Fruit fly (Drosophila melanogaster): ENCODE measurements around the gene Qsox3.

Gene Qsox3

DNA sequence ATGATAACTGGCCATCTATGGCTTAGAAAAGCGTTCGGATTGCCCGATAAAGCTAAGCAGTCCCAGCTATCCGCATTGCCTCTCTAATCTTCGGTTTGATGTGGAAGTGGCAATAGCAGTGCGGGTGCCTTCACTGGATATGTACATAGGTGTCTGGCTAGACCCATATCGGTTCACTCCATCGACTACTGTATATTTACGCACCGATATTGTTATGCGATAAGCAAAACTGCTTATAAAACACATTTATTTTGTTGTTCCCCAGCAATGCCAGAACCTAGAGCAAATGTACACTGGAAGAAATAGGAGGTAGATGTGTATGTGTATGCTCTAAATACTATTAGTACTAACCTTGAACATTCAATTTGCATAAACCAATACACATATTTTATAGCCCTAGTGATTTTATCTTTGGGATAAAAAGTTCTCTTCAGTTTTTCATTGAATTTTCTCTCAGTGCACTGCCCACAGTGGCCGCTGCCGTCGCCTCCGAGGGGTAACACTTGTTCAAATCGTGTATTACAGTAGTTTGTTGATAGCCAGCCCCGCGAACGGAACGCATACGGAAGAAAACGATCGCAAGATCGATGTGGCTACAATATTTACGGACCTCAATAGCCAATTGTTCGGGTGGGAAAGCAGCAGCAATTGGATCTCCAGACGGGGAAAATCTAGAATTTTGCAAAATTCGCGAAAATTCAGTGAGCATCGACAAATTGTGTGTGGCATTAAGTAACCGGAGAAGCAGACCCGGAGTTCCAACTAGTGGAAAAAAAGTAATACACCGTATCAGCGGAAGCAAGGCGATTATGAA, 41.3 kb upstream of the Qsox3 start, which contains the start of gene CG31431 (continued):
- TF ChIP-seq CG15601 (tag; optimal IDR thresholded peaks at IDR 0.05) (peak; percentile 90), CG6689 (GFP tag; IDR thresholded peaks at IDR 0.05) (peak; percentile 97), CG30020 (tag; optimal IDR thresholded peaks at IDR 0.05) (peak; percentile 77), dmrt99B (tag; optimal IDR thresholded peaks at IDR 0.05) (peak; percentile 98), CG11247 (GFP tag; IDR thresholded peaks at IDR 0.05) (peak; percentile 98), luna (GFP tag; optimal IDR thresholded peaks at IDR 0.05) (peak; percentile 94), wek (GFP tag; optimal IDR thresholded peaks at IDR 0.05) (peak; percentile 87), CG6813 (GFP tag; optimal IDR thresholded peaks at IDR 0.05) (peak; percentile 98), stc (GFP tag; IDR thresholded peaks at IDR 0.05) (peak; percentile 95), Hand (GFP tag; optimal IDR thresholded peaks at IDR 0.05) (peak; percentile 96), CG8924 (tag; optimal IDR thresholded peaks at IDR 0.05) (peak; percentile 98), CG16863 (GFP tag; optimal IDR thresholded peaks at IDR 0.05) (peak; percentile 96), HLHmδ (GFP tag; optimal IDR thresholded peaks at IDR 0.05) (peak; percentile 3), Ravus (GFP tag; IDR thresholded peaks at IDR 0.05) (peak; percentile 94), Dbx (GFP tag; IDR thresholded peaks at IDR 0.05) (peak; percentile 98), Dref (GFP tag; IDR thresholded peaks at IDR 0.05) (peak; percentile 43; the same call in 1 of the 2 replicates), Atf-2 (GFP tag; optimal IDR thresholded peaks at IDR 0.05) (peak; percentile 96), CHES-1-like (GFP tag; optimal IDR thresholded peaks at IDR 0.05) (peak; percentile 98), CG13624 (GFP tag; optimal IDR thresholded peaks at IDR 0.05) (peak; percentile 98), CG17359 (tag; optimal IDR thresholded peaks at IDR 0.05) (peak; percentile 97), CG3995 (GFP tag; optimal IDR thresholded peaks at IDR 0.05) (peak; percentile 81), BEAF-32 (GFP tag; optimal IDR thresholded peaks at IDR 0.05) (peak; percentile 16), CG7786 (GFP tag; optimal IDR thresholded peaks at IDR 0.05) (peak; percentile 98), NC2α (GFP tag; optimal IDR thresholded peaks at IDR 0.05) (peak; percentile 93), B-H2 (GFP tag; optimal IDR thresholded peaks at IDR 0.05) (peak; percentile 94), CG11456 (GFP tag; IDR thresholded peaks at IDR 0.05) (peak; percentile 98), B-H1 (GFP tag; IDR thresholded peaks at IDR 0.05) (peak; percentile 95), CG7987 (GFP tag; optimal IDR thresholded peaks at IDR 0.05) (peak; percentile 94), zfh2 (GFP tag; optimal IDR thresholded peaks at IDR 0.05) (peak; percentile 97), CG10267 (tag; optimal IDR thresholded peaks at IDR 0.05) (peak; percentile 91), CG10147 (GFP tag; optimal IDR thresholded peaks at IDR 0.05) (peak; percentile 95), vvl (GFP tag; IDR thresholded peaks at IDR 0.05) (peak; percentile 99), Six4 (GFP tag; optimal IDR thresholded peaks at IDR 0.05) (peak; percentile 96), btn (GFP tag; optimal IDR thresholded peaks at IDR 0.05) (peak; percentile 91), slp2 (GFP tag; optimal IDR thresholded peaks at IDR 0.05) (peak; percentile 95), CG14441 (GFP tag; IDR thresholded peaks at IDR 0.05) (peak; percentile 97), BtbVII (GFP tag; optimal IDR thresholded peaks at IDR 0.05) (peak; percentile 98), CG2116 (GFP tag; optimal IDR thresholded peaks at IDR 0.05) (peak; percentile 75), Gug (GFP tag; IDR thresholded peaks at IDR 0.05) (peak; percentile 93), stwl (tag; optimal IDR thresholded peaks at IDR 0.05) (peak; percentile 43), fd96Cb (tag; optimal IDR thresholded peaks at IDR 0.05) (peak; percentile 96), jigr1 (GFP tag; IDR thresholded peaks at IDR 0.05) (peak; percentile 84), NfI (GFP tag; optimal IDR thresholded peaks at IDR 0.05) (peak; percentile 96), usp (GFP tag; optimal IDR thresholded peaks at IDR 0.05) (no peak), CG14965 (GFP tag; optimal IDR thresholded peaks at IDR 0.05; ENCODE audit: borderline replicate concordance) (peak; percentile 85), CG12236 (GFP tag; optimal IDR thresholded peaks at IDR 0.05) (peak; percentile 93), bigmax (GFP tag; optimal IDR thresholded peaks at IDR 0.05) (peak; percentile 55), CG33557 (GFP tag; optimal IDR thresholded peaks at IDR 0.05) (peak; percentile 92), gce (GFP tag; IDR thresholded peaks at IDR 0.05) (peak; percentile 95)
